Worm (Caenorhabditis elegans) whole organism, young adult: Measurements from ENCODE around the gene C53A5.17.

Experiments
- T26A5.8 ChIP-seq: sonication (generic microtip); optimal IDR thresholded peaks from 2 replicates; lab custom pipeline; 2016; ENCODE audit warnings: missing genetic modification characterization, missing compliant biosample characterization
- Y53G8AR.9 ChIP-seq: fragments of 200-800 bp; sonication (Bioruptor generic); conservative IDR thresholded peaks from 2 replicates; pipeline ENCODE4 v1.3.6; 2022; ENCODE audit warnings: missing genetic modification reagents, missing genetic modification characterization, missing compliant biosample characterization
- ceh-91 ChIP-seq: fragments of 200-800 bp; sonication (Bioruptor generic); IDR thresholded peaks from 2 replicates; pipeline ENCODE4 v1.3.6; 2022; ENCODE audit warnings: missing genetic modification reagents, missing genetic modification characterization, missing compliant biosample characterization
- hmg-1.2 ChIP-seq: fragments of 200-800 bp; sonication (Bioruptor generic); IDR thresholded peaks from 2 replicates; pipeline ENCODE4 v1.3.6; 2022; ENCODE audit warnings: missing genetic modification reagents, missing genetic modification characterization, missing compliant biosample characterization
- lag-1 ChIP-seq: fragments of 200-800 bp; sonication (Bioruptor generic); IDR thresholded peaks from 2 replicates; pipeline ENCODE4 v1.3.6; 2022; ENCODE audit warnings: missing genetic modification reagents, missing genetic modification characterization, missing compliant biosample characterization
- lir-1 ChIP-seq: fragments of 200-800 bp; sonication (Bioruptor generic); conservative IDR thresholded peaks from 2 replicates; pipeline ENCODE4 v1.3.6; 2022; ENCODE audit warnings: missing genetic modification reagents, missing genetic modification characterization, missing compliant biosample characterization
- lsy-27 ChIP-seq: sonication (generic microtip); optimal IDR thresholded peaks from 2 replicates; lab custom pipeline; 2017; ENCODE audit warnings: missing genetic modification characterization, mild to moderate bottlenecking, missing compliant biosample characterization, antibody characterized with exemption, missing genotype, borderline replicate concordance; ENCODE audit not compliant: insufficient read depth
- nfya-1 ChIP-seq: sonication (generic microtip); optimal IDR thresholded peaks from 2 replicates; lab custom pipeline; 2017; ENCODE audit warnings: antibody characterized with exemption, missing compliant biosample characterization, missing genetic modification characterization, borderline replicate concordance; ENCODE audit not compliant: insufficient read depth
- nhr-179 ChIP-seq: sonication (generic microtip); optimal IDR thresholded peaks from 2 replicates; lab custom pipeline; 2016; ENCODE audit warnings: mild to moderate bottlenecking, missing genetic modification characterization, missing compliant biosample characterization
- nhr-27 ChIP-seq: fragments of 200-800 bp; sonication (Bioruptor generic); optimal IDR thresholded peaks from 2 replicates; lab custom pipeline; 2018; ENCODE audit warnings: mild to moderate bottlenecking, missing genetic modification characterization, moderate library complexity, missing compliant biosample characterization
- snpc-4 ChIP-seq, 5 experiments: fragments of 150-350 bp in 1 of 5; sonication (generic microtip) in 4 of 5; optimal IDR thresholded peaks; 2 replicates each; lab custom pipeline; 2014 to 2018; ENCODE audit warnings: missing genetic modification characterization in 5 of 5, missing biosample characterization in 3 of 5, antibody characterized with exemption in 2 of 5, mild to moderate bottlenecking in 2 of 5, missing compliant biosample characterization in 2 of 5, missing genotype in 2 of 5, moderate library complexity in 2 of 5, missing genetic modification reagents in 1 of 5
- sptf-2 ChIP-seq: fragments of 200-800 bp; sonication (Bioruptor generic); optimal IDR thresholded peaks from 2 replicates; lab custom pipeline; 2018; ENCODE audit warnings: mild to moderate bottlenecking, missing genetic modification characterization, missing compliant biosample characterization
- unc-62 ChIP-seq: fragments of 150-350 bp; optimal IDR thresholded peaks from 2 replicates; lab custom pipeline; 2014; ENCODE audit warnings: missing biosample characterization, missing genetic modification reagents, missing genetic modification characterization

ce11 chrV:14498204-14498603, 22.7 kb downstream of the C53A5.17 start:
- TF ChIP-seq ceh-91 (GFP tag; lab: Robert Waterston, UW) (no peak), Y53G8AR.9 (no peak), sptf-2 (GFP tag; lab: Kevin White, UChicago) (no peak), unc-62 (GFP tag; lab: Kevin White, UChicago) (no peak), nfya-1 (no peak), lsy-27 (no peak), lag-1 (GFP tag; lab: Robert Waterston, UW) (no peak), nhr-179 (no peak), nhr-27 (no peak), T26A5.8 (tag; lab: Kevin White, UChicago) (no peak), hmg-1.2 (no peak), lir-1 (GFP tag; lab: Robert Waterston, UW) (no peak), snpc-4 (GFP tag; optimal IDR thresholded peaks at IDR 0.05; lab: Kevin White, UChicago) (no peak), snpc-4 (tag; optimal IDR thresholded peaks at IDR 0.05; lab: Kevin White, UChicago) (no peak)
